Worm (Caenorhabditis elegans): Measurements from ENCODE around the gene marc-5.

ce11 chrII:12385815-12386214 is 6.5 kb upstream of the marc-5 start:
- TF ChIP-seq ama-1 (optimal IDR thresholded peaks at IDR 0.05) (no peak), mdl-1 (tag; optimal IDR thresholded peaks at IDR 0.05) (no peak), xbp-1 (tag; optimal IDR thresholded peaks at IDR 0.05) (no peak), lin-39 (tag; optimal IDR thresholded peaks at IDR 0.05) (no peak), sptf-1 (tag; optimal IDR thresholded peaks at IDR 0.05) (no peak), pqm-1 (tag; optimal IDR thresholded peaks at IDR 0.05) (no peak), nhr-84 (tag; optimal IDR thresholded peaks at IDR 0.05) (no peak), nhr-47 (tag; optimal IDR thresholded peaks at IDR 0.05) (no peak), nhr-76 (tag; optimal IDR thresholded peaks at IDR 0.05) (no peak), dpl-1 (GFP tag; optimal IDR thresholded peaks at IDR 0.05) (no peak), fkh-10 (GFP tag; optimal IDR thresholded peaks at IDR 0.05) (no peak), fkh-8 (tag; optimal IDR thresholded peaks at IDR 0.05) (no peak)

Data from whole organism, L1 larva.